Fruit fly (Drosophila melanogaster) whole organism, embryonic: ENCODE results near the gene CG2540.

ENCODE experiments used
- Adf1 ChIP-seq: fragments of 200-800 bp; sonication (Bioruptor generic); IDR thresholded peaks from 2 replicates; pipeline ENCODE4 v1.3.6; 2022; ENCODE audit warnings: missing biosample characterization, missing genetic modification characterization
- Bteb2 ChIP-seq: fragments of 200-800 bp; sonication (Bioruptor generic); optimal IDR thresholded peaks from 2 replicates; lab custom pipeline; 2016; ENCODE audit warnings: missing biosample characterization, missing genetic modification characterization
- CG10321 ChIP-seq: fragments of 200-800 bp; sonication (Bioruptor generic); IDR thresholded peaks from 2 replicates; pipeline ENCODE4 v1.3.6; 2022; ENCODE audit warnings: missing biosample characterization, missing genetic modification characterization
- CG11085 ChIP-seq: fragments of 200-800 bp; sonication (Bioruptor generic); IDR thresholded peaks from 2 replicates; pipeline ENCODE4 v1.3.6; 2022; ENCODE audit warnings: missing biosample characterization, missing genetic modification characterization
- CG12659 ChIP-seq: fragments of 200-800 bp; sonication (Bioruptor generic); optimal IDR thresholded peaks from 3 replicates; lab custom pipeline; 2017; ENCODE audit warnings: mild to moderate bottlenecking, missing biosample characterization, missing genetic modification reagents, missing genetic modification characterization
- CG12744 ChIP-seq: fragments of 200-800 bp; sonication (Bioruptor generic); optimal IDR thresholded peaks from 2 replicates; lab custom pipeline; 2016; ENCODE audit warnings: missing biosample characterization, missing genetic modification characterization
- CG14860 ChIP-seq: fragments of 200-800 bp; sonication (Bioruptor generic); IDR thresholded peaks from 3 replicates; pipeline ENCODE4 v1.3.6; 2022; ENCODE audit warnings: missing biosample characterization, missing genetic modification characterization; ENCODE audit not compliant: partially characterized antibody
- CG16813 ChIP-seq: fragments of 200-800 bp; sonication (Bioruptor generic); IDR thresholded peaks from 3 replicates; pipeline ENCODE4 v1.3.6; 2022; ENCODE audit warnings: missing biosample characterization, missing genetic modification characterization; ENCODE audit not compliant: partially characterized antibody
- CG2120 ChIP-seq: fragments of 200-800 bp; sonication (Bioruptor generic); optimal IDR thresholded peaks from 3 replicates; lab custom pipeline; 2016; ENCODE audit warnings: missing biosample characterization, missing genetic modification characterization
- CG3847 ChIP-seq: fragments of 200-800 bp; sonication (Bioruptor generic); IDR thresholded peaks from 2 replicates; pipeline ENCODE4 v1.3.6; 2022; ENCODE audit warnings: missing biosample characterization, missing genetic modification characterization
- CG6175 ChIP-seq: fragments of 200-800 bp; sonication (Bioruptor generic); IDR thresholded peaks from 3 replicates; pipeline ENCODE4 v1.3.6; 2022; ENCODE audit warnings: missing biosample characterization, missing genetic modification characterization
- CG6654 ChIP-seq: fragments of 200-800 bp; sonication (Bioruptor generic); optimal IDR thresholded peaks from 2 replicates; lab custom pipeline; 2017; ENCODE audit warnings: missing biosample characterization, mild to moderate bottlenecking, missing genetic modification characterization
- CG7786 ChIP-seq: fragments of 200-800 bp; sonication (Bioruptor generic); optimal IDR thresholded peaks from 2 replicates; lab custom pipeline; 2016; ENCODE audit warnings: missing biosample characterization, missing genetic modification characterization
- CG7928 ChIP-seq: fragments of 200-800 bp; sonication (Bioruptor generic); optimal IDR thresholded peaks from 2 replicates; lab custom pipeline; 2017; ENCODE audit warnings: missing biosample characterization, mild to moderate bottlenecking, missing genetic modification characterization
- CG7963 ChIP-seq: fragments of 200-800 bp; sonication (Bioruptor generic); IDR thresholded peaks from 3 replicates; pipeline ENCODE4 v1.3.6; 2022; ENCODE audit warnings: missing biosample characterization, missing genetic modification characterization; ENCODE audit not compliant: partially characterized antibody
- CG7987 ChIP-seq: fragments of 200-800 bp; sonication (Bioruptor generic); optimal IDR thresholded peaks from 2 replicates; lab custom pipeline; 2018; ENCODE audit warnings: missing biosample characterization, mild to moderate bottlenecking, missing genetic modification characterization, moderate library complexity
- CrebB ChIP-seq: fragments of 200-800 bp; sonication (Bioruptor generic); optimal IDR thresholded peaks from 3 replicates; lab custom pipeline; 2018; ENCODE audit warnings: missing biosample characterization, mild to moderate bottlenecking, missing genetic modification characterization
- D19A ChIP-seq: fragments of 200-800 bp; optimal IDR thresholded peaks from 3 replicates; lab custom pipeline; 2019; ENCODE audit warnings: missing biosample characterization, mild to moderate bottlenecking, missing genetic modification characterization, moderate library complexity
- Dad ChIP-seq: fragments of 200-800 bp; sonication (Bioruptor generic); optimal IDR thresholded peaks from 3 replicates; lab custom pipeline; 2016; ENCODE audit warnings: missing biosample characterization, missing genetic modification characterization
- E2f2 ChIP-seq: fragments of 200-800 bp; sonication (Bioruptor generic); IDR thresholded peaks from 2 replicates; pipeline ENCODE4 v1.3.6; 2022; ENCODE audit warnings: missing biosample characterization, missing genetic modification characterization
- Ets97D ChIP-seq: fragments of 200-800 bp; sonication (Bioruptor generic); optimal IDR thresholded peaks from 3 replicates; lab custom pipeline; 2016; ENCODE audit warnings: missing biosample characterization, missing genetic modification characterization
- Hmr ChIP-seq: fragments of 200-800 bp; sonication (Bioruptor generic); optimal IDR thresholded peaks from 3 replicates; lab custom pipeline; 2017; ENCODE audit warnings: mild to moderate bottlenecking, missing biosample characterization, missing genetic modification reagents, missing genetic modification characterization
- Hr39 ChIP-seq: fragments of >200 bp; optimal IDR thresholded peaks from 2 replicates; lab custom pipeline; 2017
- Lim3 ChIP-seq: fragments of 200-800 bp; sonication (Bioruptor generic); IDR thresholded peaks from 2 replicates; pipeline ENCODE4 v1.3.6; 2022; ENCODE audit warnings: missing biosample characterization, missing genetic modification characterization
- MTF-1 ChIP-seq: fragments of 200-800 bp; sonication (Bioruptor generic); optimal IDR thresholded peaks from 2 replicates; lab custom pipeline; 2018; ENCODE audit warnings: missing biosample characterization, mild to moderate bottlenecking, missing genetic modification characterization, borderline replicate concordance
- Max ChIP-seq: fragments of 200-800 bp; sonication (Bioruptor generic); optimal IDR thresholded peaks from 2 replicates; lab custom pipeline; 2016; ENCODE audit warnings: missing biosample characterization, mild to moderate bottlenecking, missing genetic modification characterization
- Mes4 ChIP-seq: fragments of 200-800 bp; sonication (Bioruptor generic); optimal IDR thresholded peaks from 2 replicates; lab custom pipeline; 2016; ENCODE audit warnings: missing biosample characterization, missing genetic modification characterization
- NC2β ChIP-seq: fragments of 200-800 bp; sonication (Bioruptor generic); optimal IDR thresholded peaks from 2 replicates; lab custom pipeline; 2016; ENCODE audit warnings: missing biosample characterization, missing genetic modification characterization
- Rx ChIP-seq: fragments of 200-800 bp; sonication (Bioruptor generic); IDR thresholded peaks from 2 replicates; pipeline ENCODE4 v1.3.6; 2022; ENCODE audit warnings: missing biosample characterization, missing genetic modification characterization
- Sox102F ChIP-seq: fragments of 200-800 bp; sonication (Bioruptor generic); optimal IDR thresholded peaks from 2 replicates; lab custom pipeline; 2018; ENCODE audit warnings: missing biosample characterization, mild to moderate bottlenecking, missing genetic modification characterization, moderate library complexity
- Spps ChIP-seq: fragments of 200-800 bp; sonication (Bioruptor generic); optimal IDR thresholded peaks from 2 replicates; lab custom pipeline; 2018; ENCODE audit warnings: missing biosample characterization, mild to moderate bottlenecking, missing genetic modification characterization
- Sry-δ ChIP-seq: fragments of 200-800 bp; sonication (Bioruptor generic); optimal IDR thresholded peaks from 2 replicates; lab custom pipeline; 2016; ENCODE audit warnings: missing biosample characterization, missing genetic modification characterization
- ato ChIP-seq: fragments of 200-800 bp; sonication (Bioruptor generic); IDR thresholded peaks from 2 replicates; pipeline ENCODE4 v1.3.6; 2022; ENCODE audit warnings: missing biosample characterization, missing genetic modification characterization; ENCODE audit not compliant: partially characterized antibody
- bab2 ChIP-seq: fragments of 200-800 bp; sonication (Bioruptor generic); optimal IDR thresholded peaks from 2 replicates; lab custom pipeline; 2016; ENCODE audit warnings: missing biosample characterization, missing genetic modification characterization
- dmrt99B ChIP-seq: fragments of 200-800 bp; sonication (Bioruptor generic); optimal IDR thresholded peaks from 2 replicates; lab custom pipeline; 2018; ENCODE audit warnings: missing biosample characterization, mild to moderate bottlenecking, missing genetic modification characterization, moderate library complexity
- dpn ChIP-seq, 2 experiments: fragments of 200-800 bp; sonication (Bioruptor generic); optimal IDR thresholded peaks; 3 replicates each; lab custom pipeline; 2016; ENCODE audit warnings: missing biosample characterization in 2 of 2, missing genetic modification characterization in 2 of 2
- ewg ChIP-seq: fragments of 200-800 bp; sonication (Bioruptor generic); optimal IDR thresholded peaks from 3 replicates; lab custom pipeline; 2017; ENCODE audit warnings: mild to moderate bottlenecking, missing biosample characterization, missing genetic modification reagents, missing genetic modification characterization
- fd64A ChIP-seq: fragments of 200-800 bp; sonication (Bioruptor generic); optimal IDR thresholded peaks from 3 replicates; lab custom pipeline; 2018; ENCODE audit warnings: missing biosample characterization, mild to moderate bottlenecking, missing genetic modification characterization
- hb ChIP-seq: fragments of 200-800 bp; sonication (Bioruptor generic); IDR thresholded peaks from 3 replicates; pipeline ENCODE4 v1.3.6; 2022; ENCODE audit warnings: missing biosample characterization, missing genetic modification characterization; ENCODE audit not compliant: partially characterized antibody
- nom ChIP-seq: fragments of 200-800 bp; sonication (Bioruptor generic); optimal IDR thresholded peaks from 2 replicates; lab custom pipeline; 2017; ENCODE audit warnings: missing biosample characterization, missing genetic modification characterization, mild to moderate bottlenecking, moderate library complexity, missing genetic modification reagents
- onecut ChIP-seq: fragments of 200-800 bp; sonication (Bioruptor generic); IDR thresholded peaks from 2 replicates; pipeline ENCODE4 v1.3.6; 2022; ENCODE audit warnings: missing biosample characterization, missing genetic modification characterization
- pnt ChIP-seq: fragments of 200-800 bp; sonication (Bioruptor generic); optimal IDR thresholded peaks from 3 replicates; lab custom pipeline; 2016; ENCODE audit warnings: missing biosample characterization, missing genetic modification characterization
- sd ChIP-seq: fragments of 200-800 bp; sonication (Bioruptor generic); optimal IDR thresholded peaks from 3 replicates; lab custom pipeline; 2018; ENCODE audit warnings: missing biosample characterization, mild to moderate bottlenecking, missing genetic modification characterization, moderate library complexity
- sens-2 ChIP-seq: fragments of 200-800 bp; sonication (Bioruptor generic); IDR thresholded peaks from 2 replicates; pipeline ENCODE4 v1.3.6; 2022; ENCODE audit warnings: missing biosample characterization, missing genetic modification characterization
- sim ChIP-seq: fragments of 200-800 bp; sonication (Bioruptor generic); IDR thresholded peaks from 2 replicates; pipeline ENCODE4 v1.3.6; 2022; ENCODE audit warnings: missing biosample characterization, missing genetic modification characterization
- sisA ChIP-seq: fragments of 200-800 bp; sonication (Bioruptor generic); IDR thresholded peaks from 2 replicates; pipeline ENCODE4 v1.3.6; 2022; ENCODE audit warnings: missing biosample characterization, missing genetic modification characterization
- stwl ChIP-seq: fragments of 200-800 bp; sonication (Bioruptor generic); optimal IDR thresholded peaks from 3 replicates; lab custom pipeline; 2018; ENCODE audit warnings: missing biosample characterization, mild to moderate bottlenecking, missing genetic modification characterization, moderate library complexity
- sug ChIP-seq: fragments of 200-800 bp; optimal IDR thresholded peaks from 2 replicates; lab custom pipeline; 2019; ENCODE audit warnings: missing biosample characterization, mild to moderate bottlenecking, missing genetic modification characterization, moderate library complexity
- tll ChIP-seq, 2 experiments: fragments of 200-800 bp in 1 of 2; fragments of >200 bp in 1 of 2; sonication (Bioruptor generic) in 1 of 2; optimal IDR thresholded peaks; 2 replicates each; lab custom pipeline; 2017 to 2019; ENCODE audit warnings: missing biosample characterization in 2 of 2, missing genetic modification characterization in 2 of 2, mild to moderate bottlenecking in 1 of 2, moderate library complexity in 1 of 2
- vfl ChIP-seq: fragments of 200-800 bp; sonication (Bioruptor generic); optimal IDR thresholded peaks from 2 replicates; lab custom pipeline; 2016; ENCODE audit warnings: missing biosample characterization, missing genetic modification characterization

The CG2540 gene

dm6 chrX:12662679-12663463, 33.2 kb downstream of the CG2540 start (continued):
- TF ChIP-seq Bteb2 (no peak), Lim3 (GFP tag; lab: Robert Waterston, UW) (no peak), D19A (tag; lab: Kevin White, UChicago) (peak; percentile 8), CG12659 (GFP tag; lab: Kevin White, UChicago) (no peak), CG7963 (GFP tag; lab: Robert Waterston, UW) (no peak), Hmr (GFP tag; lab: Kevin White, UChicago) (no peak), CG6654 (GFP tag; lab: Kevin White, UChicago) (no peak), Hr39 (lab: Kevin White, UChicago) (no peak), CG7928 (no peak), Dad (no peak), E2f2 (no peak), sd (no peak), CG3847 (GFP tag; lab: Robert Waterston, UW) (no peak), CG14860 (GFP tag; lab: Robert Waterston, UW) (no peak), CG12744 (GFP tag; lab: Kevin White, UChicago) (no peak), fd64A (GFP tag; lab: Kevin White, UChicago) (no peak), MTF-1 (GFP tag; lab: Kevin White, UChicago) (no peak), CG2120 (GFP tag; lab: Kevin White, UChicago) (no peak), Rx (GFP tag; lab: Robert Waterston, UW) (no peak), Sry-δ (GFP tag; lab: Kevin White, UChicago) (no peak), Spps (tag; lab: Kevin White, UChicago) (no peak), tll (GFP tag; optimal IDR thresholded peaks at IDR 0.05; lab: Kevin White, UChicago) (no peak), bab2 (GFP tag; lab: Kevin White, UChicago) (no peak), hb (GFP tag; lab: Robert Waterston, UW) (no peak), pnt (GFP tag; lab: Kevin White, UChicago) (no peak), CG7786 (GFP tag; lab: Kevin White, UChicago) (no peak), NC2β (GFP tag; lab: Kevin White, UChicago) (no peak), Sox102F (peak; percentile 37), Ets97D (GFP tag; lab: Kevin White, UChicago) (no peak), sisA (GFP tag; lab: Robert Waterston, UW) (0 out of 2 replicates have a peak, but pooled peaks have one; percentile 16), CG10321 (GFP tag; lab: Robert Waterston, UW) (no peak), CG16813 (GFP tag; lab: Robert Waterston, UW) (no peak), sim (GFP tag; lab: Robert Waterston, UW) (no peak), onecut (no peak), CG7987 (GFP tag; lab: Kevin White, UChicago) (no peak), stwl (tag; lab: Kevin White, UChicago) (no peak), Mes4 (GFP tag; lab: Kevin White, UChicago) (no peak), Max (GFP tag; lab: Kevin White, UChicago) (no peak), vfl (no peak), nom (no peak), Adf1 (GFP tag; lab: Robert Waterston, UW) (no peak), sug (tag; lab: Kevin White, UChicago) (no peak), ewg (no peak), dmrt99B (tag; lab: Kevin White, UChicago) (peak; percentile 30), sens-2 (GFP tag; lab: Robert Waterston, UW) (no peak), CrebB (tag; lab: Kevin White, UChicago) (no peak), CG6175 (GFP tag; lab: Robert Waterston, UW) (no peak), ato (no peak), dpn (GFP tag; optimal IDR thresholded peaks at IDR 0.05; lab: Kevin White, UChicago) (no peak), CG11085 (GFP tag; lab: Robert Waterston, UW) (no peak)
